Worm (Caenorhabditis elegans) whole organism, late embryonic: ENCODE results near the gene nhr-34.

ENCODE experiments used
- C38D4.7 ChIP-seq: fragments of 200-800 bp; sonication (Bioruptor generic); optimal IDR thresholded peaks from 2 replicates; lab custom pipeline; 2018; ENCODE audit warnings: mild to moderate bottlenecking, missing genetic modification characterization, moderate library complexity, missing compliant biosample characterization
- F13H6.1 ChIP-seq: sonication (generic microtip); optimal IDR thresholded peaks from 2 replicates; lab custom pipeline; 2016; ENCODE audit warnings: missing genetic modification characterization, missing compliant biosample characterization
- ahr-1 ChIP-seq: sonication (generic microtip); optimal IDR thresholded peaks from 2 replicates; lab custom pipeline; 2016; ENCODE audit warnings: missing genetic modification characterization, missing compliant biosample characterization
- ama-1 ChIP-seq: fragments of 150-350 bp; optimal IDR thresholded peaks from 2 replicates; lab custom pipeline; 2014
- ceh-22 ChIP-seq: sonication (generic microtip); optimal IDR thresholded peaks from 2 replicates; lab custom pipeline; 2017; ENCODE audit warnings: missing biosample characterization, missing genetic modification characterization
- ceh-30 ChIP-seq: fragments of 150-350 bp; optimal IDR thresholded peaks from 2 replicates; lab custom pipeline; 2014; ENCODE audit warnings: missing biosample characterization, missing genetic modification characterization
- ceh-31 ChIP-seq: sonication (generic microtip); optimal IDR thresholded peaks from 2 replicates; lab custom pipeline; 2016; ENCODE audit warnings: missing genetic modification characterization, missing compliant biosample characterization
- ceh-34 ChIP-seq: sonication (generic microtip); optimal IDR thresholded peaks from 2 replicates; lab custom pipeline; 2016; ENCODE audit warnings: mild to moderate bottlenecking, missing genetic modification characterization, missing compliant biosample characterization
- ceh-48 ChIP-seq: sonication (generic microtip); optimal IDR thresholded peaks from 2 replicates; lab custom pipeline; 2016; ENCODE audit warnings: missing genetic modification characterization, inconsistent platforms, missing compliant biosample characterization
- dve-1 ChIP-seq: sonication (generic microtip); optimal IDR thresholded peaks from 2 replicates; lab custom pipeline; 2017; ENCODE audit warnings: antibody characterized with exemption, mild to moderate bottlenecking, missing genetic modification characterization, missing compliant biosample characterization
- elt-4 ChIP-seq: sonication (generic microtip); optimal IDR thresholded peaks from 2 replicates; lab custom pipeline; 2016; ENCODE audit warnings: missing genetic modification characterization, missing compliant biosample characterization
- fax-1 ChIP-seq: sonication (generic microtip); optimal IDR thresholded peaks from 2 replicates; lab custom pipeline; 2016; ENCODE audit warnings: missing genotype, missing genetic modification characterization, missing compliant biosample characterization
- fkh-6 ChIP-seq: sonication (generic microtip); optimal IDR thresholded peaks from 2 replicates; lab custom pipeline; 2016; ENCODE audit warnings: missing genetic modification characterization, missing compliant biosample characterization
- hlh-15 ChIP-seq: sonication (generic microtip); optimal IDR thresholded peaks from 2 replicates; lab custom pipeline; 2016; ENCODE audit warnings: missing genetic modification characterization, missing compliant biosample characterization
- hlh-6 ChIP-seq: sonication (generic microtip); optimal IDR thresholded peaks from 2 replicates; lab custom pipeline; 2016; ENCODE audit warnings: missing genotype, missing genetic modification characterization, missing compliant biosample characterization
- madf-2 ChIP-seq: sonication (generic microtip); optimal IDR thresholded peaks from 2 replicates; lab custom pipeline; 2017; ENCODE audit warnings: missing genetic modification characterization, missing compliant biosample characterization
- mec-3 ChIP-seq: sonication (generic microtip); optimal IDR thresholded peaks from 2 replicates; lab custom pipeline; 2016; ENCODE audit warnings: borderline replicate concordance, missing genetic modification characterization, missing compliant biosample characterization
- nfya-1 ChIP-seq: sonication (generic microtip); optimal IDR thresholded peaks from 2 replicates; lab custom pipeline; 2017; ENCODE audit warnings: missing genetic modification characterization, mild to moderate bottlenecking, missing compliant biosample characterization, antibody characterized with exemption, moderate library complexity
- nhr-11 ChIP-seq: fragments of 150-350 bp; optimal IDR thresholded peaks from 2 replicates; lab custom pipeline; 2014; ENCODE audit warnings: missing biosample characterization, missing genetic modification characterization
- npax-4 ChIP-seq: sonication (generic microtip); optimal IDR thresholded peaks from 2 replicates; lab custom pipeline; 2016; ENCODE audit warnings: missing genetic modification characterization, missing compliant biosample characterization
- odd-2 ChIP-seq: sonication (generic microtip); optimal IDR thresholded peaks from 2 replicates; lab custom pipeline; 2017; ENCODE audit warnings: antibody characterized with exemption, mild to moderate bottlenecking, missing genetic modification characterization, missing compliant biosample characterization
- pha-2 ChIP-seq: sonication (generic microtip); optimal IDR thresholded peaks from 2 replicates; lab custom pipeline; 2017; ENCODE audit warnings: mild to moderate bottlenecking, missing genetic modification characterization, missing compliant biosample characterization
- pros-1 ChIP-seq: fragments of 150-350 bp; optimal IDR thresholded peaks from 2 replicates; lab custom pipeline; 2014; ENCODE audit warnings: missing biosample characterization, missing genetic modification reagents, missing genetic modification characterization
- rnt-1 ChIP-seq: sonication (generic microtip); optimal IDR thresholded peaks from 2 replicates; lab custom pipeline; 2016; ENCODE audit warnings: missing genetic modification characterization, missing compliant biosample characterization
- sox-2 ChIP-seq: fragments of 200-800 bp; sonication (Bioruptor generic); IDR thresholded peaks from 2 replicates; pipeline ENCODE4 v1.3.6; 2022; ENCODE audit warnings: missing genetic modification reagents, missing genetic modification characterization, missing compliant biosample characterization
- sox-4 ChIP-seq: sonication (generic microtip); optimal IDR thresholded peaks from 2 replicates; lab custom pipeline; 2017; ENCODE audit warnings: mild to moderate bottlenecking, missing genetic modification characterization, inconsistent platforms, missing compliant biosample characterization
- syd-9 ChIP-seq: sonication (generic microtip); optimal IDR thresholded peaks from 2 replicates; lab custom pipeline; 2016; ENCODE audit warnings: mild to moderate bottlenecking, missing genetic modification characterization, moderate library complexity, missing compliant biosample characterization
- ttx-3 ChIP-seq: sonication (generic microtip); optimal IDR thresholded peaks from 2 replicates; lab custom pipeline; 2016; ENCODE audit warnings: missing genetic modification reagents, missing genetic modification characterization, missing compliant biosample characterization
- unc-42 ChIP-seq: sonication (generic microtip); optimal IDR thresholded peaks from 2 replicates; lab custom pipeline; 2016; ENCODE audit warnings: missing genotype, missing genetic modification characterization, missing compliant biosample characterization
- unc-86 ChIP-seq: sonication (generic microtip); optimal IDR thresholded peaks from 2 replicates; lab custom pipeline; 2016; ENCODE audit warnings: missing genetic modification characterization, missing compliant biosample characterization

nhr-34 gene

ce11 chrIV:9709205-9709604 is 33.7 kb upstream of the nhr-34 start, which contains the start of gene ant-1.3:
TSS of gene ant-1.3 (minus strand) at chrIV:9709305.
- TF ChIP-seq pha-2 (tag; lab: Kevin White, UChicago) (no peak), F13H6.1 (tag; lab: Kevin White, UChicago) (no peak), ceh-22 (tag; lab: Kevin White, UChicago) (no peak), syd-9 (no peak), unc-86 (no peak), sox-4 (no peak), ahr-1 (tag; lab: Kevin White, UChicago) (no peak), madf-2 (no peak), C38D4.7 (GFP tag; lab: Kevin White, UChicago) (no peak), npax-4 (no peak), odd-2 (tag; lab: Kevin White, UChicago) (no peak)

- no peak for TF ChIP-seq ceh-34 (tag; lab: Kevin White, UChicago)
- no peak for TF ChIP-seq ceh-48 (tag; lab: Kevin White, UChicago)
- no peak for TF ChIP-seq pha-2 (tag; lab: Kevin White, UChicago)
- TF ChIP-seq elt-4 (tag; lab: Kevin White, UChicago) = no peak
- TF ChIP-seq fkh-6 (tag; lab: Kevin White, UChicago) = no peak
- peak; percentile 11 for TF ChIP-seq unc-42 (tag; lab: Kevin White, UChicago)
- TF ChIP-seq nfya-1 (tag; lab: Kevin White, UChicago) = peak; percentile 10
Measured at ce11 chrIV:9706704-9707197, 31.3 kb upstream of the nhr-34 start, which contains the start of the genes dcaf-1 and dph-3. TSS of gene dcaf-1 (minus strand) at chrIV:9706723. TSS of gene dph-3 (plus strand) at chrIV:9707147.

ce11 chrIV:9699062-9699461 is 23.6 kb upstream of the nhr-34 start:
- TF ChIP-seq hlh-6 (tag; lab: Kevin White, UChicago) (no peak), sox-2 (no peak), ttx-3 (tag; lab: Kevin White, UChicago) (no peak), nhr-11 (tag; lab: Kevin White, UChicago) (no peak), pros-1 (tag; lab: Kevin White, UChicago) (no peak), unc-42 (tag; lab: Kevin White, UChicago) (no peak), ceh-30 (tag; lab: Kevin White, UChicago) (no peak), rnt-1 (tag; lab: Kevin White, UChicago) (no peak), hlh-15 (tag; lab: Kevin White, UChicago) (no peak)
- TF ChIP-seq, all 69 proteins: peak for 0

ce11 chrIV:9697869-9698268 is 22.4 kb upstream of the nhr-34 start:
- TF ChIP-seq mec-3 (tag; lab: Kevin White, UChicago) (no peak), fkh-6 (tag; lab: Kevin White, UChicago) (no peak), sox-4 (no peak), pha-2 (tag; lab: Kevin White, UChicago) (no peak), ahr-1 (tag; lab: Kevin White, UChicago) (no peak), fax-1 (tag; lab: Kevin White, UChicago) (no peak), hlh-6 (tag; lab: Kevin White, UChicago) (no peak), dve-1 (no peak)
- TF ChIP-seq, all 69 proteins: peak for 0

ce11 chrIV:9696513-9696912 is 21.0 kb upstream of the nhr-34 start:
- TF ChIP-seq syd-9 (no peak), madf-2 (no peak), ama-1 (lab: Kevin White, UChicago) (no peak)

- no peak for TF ChIP-seq odd-2 (tag; lab: Kevin White, UChicago)
Measured at ce11 chrIV:9692874-9693273, 17.4 kb upstream of the nhr-34 start, which contains the start of gene twk-9. TSS of gene twk-9 (plus strand) at chrIV:9693174.

- TF ChIP-seq ceh-34 (tag; lab: Kevin White, UChicago) (no peak), nhr-11 (tag; lab: Kevin White, UChicago) (no peak), ceh-31 (tag; lab: Kevin White, UChicago) (no peak), dve-1 (no peak)
- TF ChIP-seq, all 69 proteins: peak for 0
Measured at ce11 chrIV:9690644-9691043, 15.2 kb upstream of the nhr-34 start, which contains the start of gene sdz-36. TSS of gene sdz-36 (plus strand) at chrIV:9690944.
